Worm (Caenorhabditis elegans): ENCODE data around the gene snr-6.

snr-6 gene

ce11 chrIII:12436215-12436614, 6.8 kb upstream of the snr-6 start, which contains the start of gene fbxa-218:
fbxa-218 (plus strand) TSS chrIII:12436515.
- no peak for TF ChIP-seq unc-62 (GFP tag; optimal IDR thresholded peaks at IDR 0.05)

ce11 chrIII:12434104-12434503, 4.7 kb upstream of the snr-6 start, which contains the start of gene Y49E10.27:
Y49E10.27 (plus strand) TSS chrIII:12434404.
- no peak for TF ChIP-seq unc-62 (GFP tag; optimal IDR thresholded peaks at IDR 0.05)

DNA sequence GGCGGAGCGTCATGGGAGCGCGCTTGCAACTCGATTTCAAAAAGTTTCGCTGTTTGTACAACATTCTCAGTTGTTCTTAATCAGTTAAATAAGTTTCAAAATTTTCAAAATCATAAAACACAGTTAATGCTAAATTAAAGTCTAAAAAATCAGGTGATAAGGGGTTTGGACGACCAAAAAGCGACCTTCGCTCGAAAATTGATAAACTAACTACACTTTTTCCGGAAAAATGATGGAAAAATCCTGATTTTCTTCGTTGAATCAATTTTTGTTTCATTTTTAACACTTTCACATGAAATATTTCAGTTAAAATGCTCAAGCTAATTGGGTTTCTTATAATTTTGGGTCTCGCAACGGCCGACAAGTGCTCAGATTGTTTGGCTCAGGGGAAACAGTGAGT, 780 bp upstream of the snr-6 start, which contains the start of gene Y49E10.16:
Gene Y49E10.16 (plus strand): TSS at position 301 of the 400 bp plus-strand sequence.
- no peak for TF ChIP-seq unc-62 (GFP tag; optimal IDR thresholded peaks at IDR 0.05)

DNA sequence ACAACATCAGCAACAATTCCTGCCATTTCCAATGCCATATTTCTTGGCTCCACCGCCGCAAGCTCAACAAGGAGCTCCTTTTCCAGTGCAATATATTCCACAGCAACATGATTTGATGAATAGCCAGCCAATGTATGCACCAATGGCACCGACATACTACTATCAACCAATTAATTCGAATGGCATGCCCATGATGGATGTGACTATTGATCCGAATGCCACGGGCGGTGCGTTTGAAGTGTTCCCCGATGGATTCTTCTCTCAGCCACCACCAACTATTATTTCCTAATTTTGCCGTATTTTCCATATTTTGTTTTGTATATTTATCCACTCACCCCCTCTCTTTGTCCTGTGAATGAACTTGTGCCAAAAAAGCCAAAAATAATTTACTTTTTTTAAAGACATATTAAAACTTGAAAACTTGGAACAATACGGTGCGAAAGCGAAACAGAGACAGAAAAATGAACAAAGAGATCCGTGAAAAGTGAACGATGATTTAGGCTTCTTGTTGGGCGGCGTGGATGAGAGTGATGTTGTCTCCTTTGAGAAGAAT, 554 bp downstream of the snr-6 start:
- TF ChIP-seq unc-62 (GFP tag; optimal IDR thresholded peaks at IDR 0.05) = no peak

ce11 chrIII:12428264-12428627, 1.2 kb downstream of the snr-6 start:
- no peak for TF ChIP-seq unc-62 (GFP tag; optimal IDR thresholded peaks at IDR 0.05)

- TF ChIP-seq unc-62 (GFP tag; optimal IDR thresholded peaks at IDR 0.05) = no peak
These were observed 1.7 kb downstream of the snr-6 start for ce11 chrIII:12427527-12428263.

DNA sequence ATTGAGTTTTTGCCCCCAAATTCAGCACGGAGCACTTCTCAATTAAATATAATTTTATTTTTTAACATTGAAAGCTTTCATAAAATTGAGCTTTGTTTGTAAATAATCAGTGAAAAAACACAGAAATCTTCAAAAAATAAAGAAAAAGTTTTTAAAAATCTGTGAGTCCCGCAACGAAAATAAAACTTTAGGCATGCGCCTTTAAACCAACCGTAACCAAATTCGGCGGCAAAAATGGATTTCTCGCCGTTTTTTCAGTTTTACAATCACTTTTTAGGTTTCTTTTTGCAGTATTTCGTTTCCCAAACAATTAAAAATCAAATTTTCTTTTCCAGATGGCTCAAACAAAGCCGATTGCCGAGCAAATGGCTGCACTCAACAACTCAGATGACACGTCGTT, 2.9 kb downstream of the snr-6 start, which contains the start of gene pie-1:
Gene pie-1 (plus strand): TSS at position 336 of the 400 bp plus-strand sequence.
- TF ChIP-seq unc-62 (GFP tag; optimal IDR thresholded peaks at IDR 0.05) = no peak

ce11 chrIII:12425846-12426405, 3.5 kb downstream of the snr-6 start:
- TF ChIP-seq unc-62 (GFP tag; optimal IDR thresholded peaks at IDR 0.05) = no peak

DNA sequence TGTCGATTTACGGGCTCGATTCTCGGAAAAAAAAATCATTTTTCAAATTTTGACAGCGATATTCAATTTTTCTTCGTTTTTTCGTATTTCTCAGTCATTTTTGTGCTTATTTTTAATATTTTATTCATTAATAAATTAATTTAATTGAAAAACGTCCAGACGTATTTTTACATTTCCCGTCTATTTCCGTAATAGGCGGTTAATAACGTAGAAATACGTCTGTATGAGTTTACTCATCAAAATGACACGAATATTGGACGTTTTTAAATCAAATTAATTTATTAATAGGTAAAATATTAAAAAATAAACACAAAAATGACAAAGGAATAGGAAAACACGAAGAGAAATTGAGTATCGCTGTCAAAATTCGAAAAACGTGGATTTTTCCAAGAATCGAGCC, 4.8 kb downstream of the snr-6 start:
- no peak for TF ChIP-seq unc-62 (GFP tag; optimal IDR thresholded peaks at IDR 0.05)

DNA sequence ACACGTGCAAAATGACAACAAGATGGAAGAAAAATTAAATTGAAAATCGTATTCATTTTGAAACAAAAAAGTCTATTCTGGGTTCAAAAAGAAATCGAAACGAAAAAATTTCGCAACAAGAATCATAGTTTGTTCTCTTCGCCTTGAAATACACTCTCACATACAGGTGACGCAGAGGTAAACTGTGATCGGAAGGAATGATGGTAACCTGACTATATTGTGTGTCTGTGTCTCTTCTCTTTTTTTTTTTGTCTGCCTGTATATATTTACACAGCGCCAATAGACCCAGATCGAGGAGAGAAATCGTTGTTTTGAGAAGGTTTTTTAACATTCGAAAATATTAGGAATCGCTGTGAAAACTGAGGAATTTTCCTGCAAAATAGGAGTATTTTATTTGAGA, 5.4 kb downstream of the snr-6 start:
- no peak for TF ChIP-seq unc-62 (GFP tag; optimal IDR thresholded peaks at IDR 0.05)

DNA sequence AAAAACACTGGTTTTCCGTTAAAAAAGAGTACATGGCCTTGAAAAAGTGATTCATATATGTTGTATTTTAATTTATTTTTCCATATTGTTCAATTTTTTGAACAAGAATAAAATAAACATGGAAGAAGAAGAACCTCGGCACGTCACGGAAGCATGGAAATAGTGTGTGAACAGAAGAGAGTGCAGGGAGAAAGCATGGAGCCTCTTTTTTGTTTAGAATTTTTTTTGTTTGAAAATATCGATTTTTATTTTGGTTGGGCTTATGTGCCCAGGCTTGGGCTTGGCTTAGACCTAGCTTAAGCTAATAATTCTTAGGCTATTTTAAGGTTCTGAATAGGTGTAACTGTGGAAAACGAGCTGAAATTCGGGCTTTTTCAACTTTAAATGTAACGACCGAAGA, 7.7 kb downstream of the snr-6 start, which contains the start of gene tat-1:
Gene tat-1 (minus strand): TSS at position 11 of the 400 bp plus-strand sequence.
- no peak for TF ChIP-seq unc-62 (GFP tag; optimal IDR thresholded peaks at IDR 0.05)

- no peak for TF ChIP-seq unc-62 (GFP tag; optimal IDR thresholded peaks at IDR 0.05)
These were observed 9.2 kb downstream of the snr-6 start for ce11 chrIII:12420256-12420655.

DNA sequence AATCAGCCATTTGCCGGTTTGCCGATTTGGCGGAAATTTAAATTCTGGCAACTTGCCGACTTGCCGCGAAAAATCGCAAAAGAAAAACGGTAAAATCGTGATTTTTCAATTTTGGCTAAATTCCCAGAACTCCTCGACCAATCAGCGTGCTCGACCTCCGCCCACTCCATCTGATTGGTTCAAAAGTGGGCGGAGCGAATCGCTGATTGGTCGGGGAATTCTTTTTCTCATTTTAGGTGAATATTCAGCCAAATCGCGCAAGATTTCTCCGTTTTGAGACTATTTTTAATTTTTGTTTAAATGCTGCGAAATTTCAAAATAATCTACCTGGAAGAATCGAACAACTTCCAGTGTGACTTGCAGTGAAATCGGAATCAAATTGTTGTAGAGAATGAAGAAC, 14.9 kb downstream of the snr-6 start:
- no peak for TF ChIP-seq unc-62 (GFP tag; optimal IDR thresholded peaks at IDR 0.05)

DNA sequence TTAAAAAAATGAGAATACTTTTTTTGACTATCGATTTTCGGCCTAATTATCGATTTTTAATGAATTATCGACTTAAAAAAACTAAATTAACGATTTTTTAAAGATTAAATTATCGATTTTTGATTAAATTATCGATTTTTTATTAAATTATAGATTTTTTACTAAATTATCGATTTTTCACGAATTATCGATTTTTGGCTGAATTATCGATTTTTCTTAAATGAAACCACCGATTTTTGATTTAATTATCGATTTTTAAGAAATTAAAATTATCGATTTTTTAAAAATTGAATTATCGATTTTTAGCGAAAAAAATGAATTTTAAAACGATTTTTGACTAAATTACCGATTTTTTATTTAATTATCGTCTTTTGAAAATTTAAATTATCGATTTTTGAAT, 17.8 kb downstream of the snr-6 start:
- TF ChIP-seq unc-62 (GFP tag; optimal IDR thresholded peaks at IDR 0.05) = no peak

DNA sequence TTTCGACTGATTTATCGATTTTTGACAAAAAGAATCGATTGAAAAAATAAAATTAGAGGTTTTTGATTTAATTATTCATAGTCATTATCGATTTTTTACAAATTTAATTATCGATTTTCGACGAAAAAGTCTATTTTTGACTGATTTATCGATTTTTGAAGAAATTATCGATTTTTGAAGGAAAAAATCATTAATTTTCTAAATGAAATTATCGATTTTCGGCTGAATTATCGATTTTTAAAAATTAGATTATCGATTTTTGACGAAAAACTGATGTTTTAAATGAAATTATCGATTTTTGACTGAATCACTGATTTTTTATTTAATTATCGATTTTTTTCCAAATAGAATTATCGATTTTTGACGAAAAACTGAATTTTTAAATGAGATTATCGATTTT, 18.4 kb downstream of the snr-6 start:
- TF ChIP-seq unc-62 (GFP tag; optimal IDR thresholded peaks at IDR 0.05) = no peak

- TF ChIP-seq unc-62 (GFP tag; optimal IDR thresholded peaks at IDR 0.05) = no peak
These were observed 19.1 kb downstream of the snr-6 start for ce11 chrIII:12410304-12410703.

- no peak for TF ChIP-seq unc-62 (GFP tag; optimal IDR thresholded peaks at IDR 0.05)
These were observed 29.7 kb downstream of the snr-6 start for ce11 chrIII:12399709-12400108.
